Worm (Caenorhabditis elegans): ENCODE results near the gene srv-26.

ce11 chrIV:6254635-6255034 lies 47.0 kb downstream of the srv-26 start, which contains the start of gene T13A10.64:
- TF ChIP-seq him-1 (tag; optimal IDR thresholded peaks at IDR 0.05) = no peak
- TF ChIP-seq W03F9.2 (tag; optimal IDR thresholded peaks at IDR 0.05) = no peak
